Worm (Caenorhabditis elegans) whole organism, late embryonic: Measurements from ENCODE around the gene ubc-1.
"Not testable (repeated sequence)": the region's sequence is repeated elsewhere in the genome, so short reads cannot be mapped to it uniquely, and the experiment has no call there.

Experiments used
- C08G9.2 ChIP-seq: sonication (generic microtip); optimal IDR thresholded peaks from 2 replicates; lab custom pipeline; 2016; ENCODE audit warnings: mild to moderate bottlenecking, missing genetic modification characterization, moderate library complexity, missing compliant biosample characterization
- K09A11.1 ChIP-seq: sonication (generic microtip); optimal IDR thresholded peaks from 2 replicates; lab custom pipeline; 2017; ENCODE audit warnings: antibody characterized with exemption, mild to moderate bottlenecking, missing genetic modification characterization, missing compliant biosample characterization; ENCODE audit not compliant: insufficient read depth
- ama-1 ChIP-seq: fragments of 150-350 bp; optimal IDR thresholded peaks from 2 replicates; lab custom pipeline; 2014
- ceh-2 ChIP-seq: sonication (generic microtip); optimal IDR thresholded peaks from 2 replicates; lab custom pipeline; 2016; ENCODE audit warnings: missing genotype, missing genetic modification characterization, missing compliant biosample characterization
- ceh-22 ChIP-seq: sonication (generic microtip); optimal IDR thresholded peaks from 2 replicates; lab custom pipeline; 2017; ENCODE audit warnings: missing biosample characterization, missing genetic modification characterization
- ceh-31 ChIP-seq: sonication (generic microtip); optimal IDR thresholded peaks from 2 replicates; lab custom pipeline; 2016; ENCODE audit warnings: missing genetic modification characterization, missing compliant biosample characterization
- ceh-34 ChIP-seq: sonication (generic microtip); optimal IDR thresholded peaks from 2 replicates; lab custom pipeline; 2016; ENCODE audit warnings: mild to moderate bottlenecking, missing genetic modification characterization, missing compliant biosample characterization
- ceh-45 ChIP-seq: fragments of 200-800 bp; sonication (Bioruptor generic); IDR thresholded peaks from 2 replicates; pipeline ENCODE4 v1.3.6; 2022; ENCODE audit warnings: missing genetic modification reagents, missing genetic modification characterization, missing compliant biosample characterization
- ceh-48 ChIP-seq: sonication (generic microtip); optimal IDR thresholded peaks from 2 replicates; lab custom pipeline; 2016; ENCODE audit warnings: missing genetic modification characterization, inconsistent platforms, missing compliant biosample characterization
- ceh-9 ChIP-seq: sonication (generic microtip); optimal IDR thresholded peaks from 2 replicates; lab custom pipeline; 2016; ENCODE audit warnings: mild to moderate bottlenecking, missing genetic modification characterization, inconsistent platforms, missing compliant biosample characterization
- che-1 ChIP-seq: sonication (generic microtip); optimal IDR thresholded peaks from 2 replicates; lab custom pipeline; 2016; ENCODE audit warnings: mild to moderate bottlenecking, missing genetic modification characterization, missing compliant biosample characterization
- elt-2 ChIP-seq: sonication (generic microtip); optimal IDR thresholded peaks from 2 replicates; lab custom pipeline; 2016; ENCODE audit warnings: missing genetic modification reagents, missing genetic modification characterization, missing compliant biosample characterization
- elt-4 ChIP-seq: sonication (generic microtip); optimal IDR thresholded peaks from 2 replicates; lab custom pipeline; 2016; ENCODE audit warnings: missing genetic modification characterization, missing compliant biosample characterization
- ets-4 ChIP-seq: sonication (generic microtip); optimal IDR thresholded peaks from 2 replicates; lab custom pipeline; 2016; ENCODE audit warnings: missing genetic modification characterization, missing compliant biosample characterization
- eyg-1 ChIP-seq: sonication (generic microtip); optimal IDR thresholded peaks from 2 replicates; lab custom pipeline; 2016; ENCODE audit warnings: missing genotype, missing genetic modification characterization, missing compliant biosample characterization
- fkh-6 ChIP-seq: sonication (generic microtip); optimal IDR thresholded peaks from 2 replicates; lab custom pipeline; 2016; ENCODE audit warnings: missing genetic modification characterization, missing compliant biosample characterization
- hlh-15 ChIP-seq: sonication (generic microtip); optimal IDR thresholded peaks from 2 replicates; lab custom pipeline; 2016; ENCODE audit warnings: missing genetic modification characterization, missing compliant biosample characterization
- hlh-30 ChIP-seq: sonication (generic microtip); optimal IDR thresholded peaks from 2 replicates; lab custom pipeline; 2017; ENCODE audit warnings: antibody characterized with exemption, missing genetic modification characterization, missing compliant biosample characterization; ENCODE audit not compliant: insufficient read depth
- hlh-6 ChIP-seq: sonication (generic microtip); optimal IDR thresholded peaks from 2 replicates; lab custom pipeline; 2016; ENCODE audit warnings: missing genotype, missing genetic modification characterization, missing compliant biosample characterization
- lin-11 ChIP-seq: fragments of 200-800 bp; sonication (Bioruptor generic); optimal IDR thresholded peaks from 2 replicates; lab custom pipeline; 2018; ENCODE audit warnings: mild to moderate bottlenecking, missing genetic modification characterization, missing compliant biosample characterization
- nhr-11 ChIP-seq: fragments of 150-350 bp; optimal IDR thresholded peaks from 2 replicates; lab custom pipeline; 2014; ENCODE audit warnings: missing biosample characterization, missing genetic modification characterization
- nhr-232 ChIP-seq: sonication (generic microtip); optimal IDR thresholded peaks from 2 replicates; lab custom pipeline; 2016; ENCODE audit warnings: missing genetic modification characterization, missing compliant biosample characterization
- pag-3 ChIP-seq: sonication (generic microtip); optimal IDR thresholded peaks from 2 replicates; lab custom pipeline; 2016; ENCODE audit warnings: missing compliant biosample characterization, missing genetic modification characterization, borderline replicate concordance
- pat-9 ChIP-seq: fragments of 200-800 bp; sonication (Bioruptor generic); optimal IDR thresholded peaks from 2 replicates; lab custom pipeline; 2018; ENCODE audit warnings: mild to moderate bottlenecking, missing genetic modification characterization, moderate library complexity, missing compliant biosample characterization
- pax-1 ChIP-seq: fragments of 150-350 bp; optimal IDR thresholded peaks from 2 replicates; lab custom pipeline; 2014; ENCODE audit warnings: missing biosample characterization, missing genetic modification characterization
- pha-2 ChIP-seq: sonication (generic microtip); optimal IDR thresholded peaks from 2 replicates; lab custom pipeline; 2017; ENCODE audit warnings: mild to moderate bottlenecking, missing genetic modification characterization, missing compliant biosample characterization
- pha-4 ChIP-seq: fragments of 150-350 bp; optimal IDR thresholded peaks from 2 replicates; lab custom pipeline; 2018; ENCODE audit warnings: missing biosample characterization, missing genetic modification reagents, missing genetic modification characterization
- pqm-1 ChIP-seq: sonication (generic microtip); optimal IDR thresholded peaks from 2 replicates; lab custom pipeline; 2016; ENCODE audit warnings: missing genetic modification characterization, missing compliant biosample characterization
- ref-2 ChIP-seq: sonication (generic microtip); optimal IDR thresholded peaks from 2 replicates; lab custom pipeline; 2016; ENCODE audit warnings: missing genetic modification characterization, missing compliant biosample characterization
- rnt-1 ChIP-seq: sonication (generic microtip); optimal IDR thresholded peaks from 2 replicates; lab custom pipeline; 2016; ENCODE audit warnings: missing genetic modification characterization, missing compliant biosample characterization
- sox-4 ChIP-seq: sonication (generic microtip); optimal IDR thresholded peaks from 2 replicates; lab custom pipeline; 2017; ENCODE audit warnings: mild to moderate bottlenecking, missing genetic modification characterization, inconsistent platforms, missing compliant biosample characterization
- syd-9 ChIP-seq: sonication (generic microtip); optimal IDR thresholded peaks from 2 replicates; lab custom pipeline; 2016; ENCODE audit warnings: mild to moderate bottlenecking, missing genetic modification characterization, moderate library complexity, missing compliant biosample characterization
- tbx-2 ChIP-seq: sonication (generic microtip); optimal IDR thresholded peaks from 2 replicates; lab custom pipeline; 2016; ENCODE audit warnings: missing genetic modification characterization, missing compliant biosample characterization
- tbx-7 ChIP-seq: sonication (generic microtip); optimal IDR thresholded peaks from 2 replicates; lab custom pipeline; 2016; ENCODE audit warnings: missing genotype, missing genetic modification characterization, missing compliant biosample characterization
- unc-42 ChIP-seq: sonication (generic microtip); optimal IDR thresholded peaks from 2 replicates; lab custom pipeline; 2016; ENCODE audit warnings: missing genotype, missing genetic modification characterization, missing compliant biosample characterization
- unc-86 ChIP-seq: sonication (generic microtip); optimal IDR thresholded peaks from 2 replicates; lab custom pipeline; 2016; ENCODE audit warnings: missing genetic modification characterization, missing compliant biosample characterization
- zip-5 ChIP-seq: sonication (generic microtip); optimal IDR thresholded peaks from 2 replicates; lab custom pipeline; 2016; ENCODE audit warnings: missing genetic modification characterization, missing compliant biosample characterization

Gene ubc-1

ce11 chrIV:4117432-4117831 lies 14.6 kb downstream of the ubc-1 start, which contains the start of gene drd-50:
drd-50 (plus strand) TSS chrIV:4117732.
- TF ChIP-seq syd-9 (tag; lab: Kevin White, UChicago) (no peak), hlh-6 (tag; lab: Kevin White, UChicago) (no peak), pat-9 (tag; lab: Kevin White, UChicago) (no peak), pha-4 (tag; lab: Kevin White, UChicago) (no peak), pag-3 (tag; lab: Kevin White, UChicago) (no peak), ets-4 (tag; lab: Kevin White, UChicago) (no peak), pqm-1 (tag; lab: Kevin White, UChicago) (no peak), ceh-9 (no peak), hlh-15 (no peak), K09A11.1 (tag; lab: Kevin White, UChicago) (no peak), sox-4 (no peak), che-1 (no peak), lin-11 (tag; lab: Kevin White, UChicago) (no peak), eyg-1 (tag; lab: Kevin White, UChicago) (no peak), tbx-2 (tag; lab: Kevin White, UChicago) (no peak), ceh-45 (GFP tag; lab: Robert Waterston, UW) (no peak), ceh-2 (tag; lab: Kevin White, UChicago) (no peak), pha-2 (tag; lab: Kevin White, UChicago) (no peak), ceh-31 (tag; lab: Kevin White, UChicago) (no peak)

- no peak for TF ChIP-seq ceh-48
- TF ChIP-seq ceh-45 (GFP tag; lab: Robert Waterston, UW) = no peak
- no peak for TF ChIP-seq unc-42 (tag; lab: Kevin White, UChicago)
- no peak for TF ChIP-seq pat-9 (tag; lab: Kevin White, UChicago)
- no peak for TF ChIP-seq pax-1 (tag; lab: Kevin White, UChicago)
- no peak for TF ChIP-seq ama-1
- no peak for TF ChIP-seq elt-4
Observed at ce11 chrIV:4120263-4120662, 17.4 kb downstream of the ubc-1 start, which contains the start of gene F49F1.5. F49F1.5 (minus strand) TSS chrIV:4120415.

- no peak for TF ChIP-seq ets-4 (tag; lab: Kevin White, UChicago)
- TF ChIP-seq zip-5 (tag; lab: Kevin White, UChicago) = no peak
- no peak for TF ChIP-seq tbx-7
Observed at ce11 chrIV:4121055-4121454, 18.2 kb downstream of the ubc-1 start.

- no peak for TF ChIP-seq ref-2
- no peak for TF ChIP-seq tbx-7
- no peak for TF ChIP-seq pha-2 (tag; lab: Kevin White, UChicago)
- no peak for TF ChIP-seq ceh-22 (tag; lab: Kevin White, UChicago)
- TF ChIP-seq che-1 = no peak
- no peak for TF ChIP-seq fkh-6 (tag; lab: Kevin White, UChicago)
- no peak for TF ChIP-seq C08G9.2
- TF ChIP-seq, all 69 proteins: peak for 0
Observed at ce11 chrIV:4123083-4123482, 20.3 kb downstream of the ubc-1 start, which contains the start of gene mul-1. mul-1 (minus strand) TSS chrIV:4123166.

DNA sequence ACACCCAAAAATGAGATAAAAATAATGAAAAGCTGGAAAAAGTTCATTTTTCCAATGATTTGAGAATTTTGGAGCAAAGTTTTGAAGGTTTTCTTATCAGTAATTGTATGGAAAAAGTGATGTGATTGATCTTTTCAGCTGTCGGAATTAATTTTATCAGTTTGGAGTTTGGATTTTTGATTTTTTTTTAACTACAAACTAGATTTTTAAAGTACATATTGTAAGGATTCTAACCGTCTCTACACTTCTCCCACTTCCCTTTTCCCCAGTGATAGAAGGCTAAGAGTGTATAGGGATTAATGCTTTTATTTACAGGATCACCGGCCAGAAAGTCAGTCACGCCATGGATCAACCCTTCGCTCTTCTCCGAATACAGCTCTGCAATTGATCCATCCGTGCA lies 22.8 kb downstream of the ubc-1 start, which contains the start of gene F49F1.7:
Gene F49F1.7 (minus strand): TSS at position 101 of the 400 bp plus-strand sequence.
- TF ChIP-seq pat-9, ets-4, elt-2 (tag; lab: Kevin White, UChicago): not testable (repeated sequence)

- TF ChIP-seq ama-1 = no peak
- no peak for TF ChIP-seq ceh-48
- TF ChIP-seq hlh-30 (tag; lab: Kevin White, UChicago) = no peak
- TF ChIP-seq sox-4 = no peak
- TF ChIP-seq nhr-11 (tag; lab: Kevin White, UChicago) = no peak
- TF ChIP-seq rnt-1 (tag; lab: Kevin White, UChicago) = no peak
- TF ChIP-seq unc-86 (tag; lab: Kevin White, UChicago) = no peak
- TF ChIP-seq nhr-232 = no peak
- TF ChIP-seq ceh-34 (tag; lab: Kevin White, UChicago) = no peak
- TF ChIP-seq, all 69 proteins: peak for 0
Observed at ce11 chrIV:4135744-4136143, 32.9 kb downstream of the ubc-1 start, which contains the start of gene F49F1.17. F49F1.17 (minus strand) TSS chrIV:4135844.
